Fruit fly (Drosophila melanogaster): ENCODE measurements around the gene CG18628.

Gene CG18628

DNA sequence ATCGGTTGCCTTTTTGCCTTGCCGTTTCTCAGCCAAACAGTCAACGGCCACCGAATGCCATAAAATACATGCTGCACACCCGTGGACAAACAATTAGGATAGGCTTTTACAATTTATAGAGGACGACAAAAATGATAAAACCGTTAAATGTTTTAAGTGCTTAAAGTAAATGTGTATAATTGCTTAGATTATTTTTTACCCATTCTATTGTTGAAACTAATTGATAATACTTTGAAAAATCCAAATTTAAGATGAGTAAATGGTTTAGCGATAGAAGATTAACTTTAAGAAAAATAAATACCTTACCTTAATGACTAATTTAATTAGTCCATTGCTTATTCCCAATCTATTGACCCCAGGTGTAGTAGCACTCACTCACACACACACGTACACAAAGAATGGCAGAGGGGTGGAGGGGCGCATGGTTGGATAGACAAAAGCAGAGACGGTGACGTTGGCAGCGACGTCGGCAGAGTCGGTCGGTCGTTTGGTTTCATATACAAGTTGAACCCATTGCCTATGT is 39.1 kb downstream of the CG18628 start (continued):
- TF ChIP-seq CG3281 (GFP tag; optimal IDR thresholded peaks at IDR 0.05), result peak; percentile 94
- peak; percentile 96 for TF ChIP-seq tgo (GFP tag; IDR thresholded peaks at IDR 0.05)
- TF ChIP-seq CG4854 (GFP tag; optimal IDR thresholded peaks at IDR 0.05), result peak; percentile 88
- peak; percentile 93 for TF ChIP-seq ttk (GFP tag; IDR thresholded peaks at IDR 0.05)
- 0 out of 2 replicates have a peak, but pooled peaks have one; percentile 54 for TF ChIP-seq Lim3 (GFP tag; IDR thresholded peaks at IDR 0.05)
- peak; percentile 83 for TF ChIP-seq Ravus (GFP tag; IDR thresholded peaks at IDR 0.05)
- peak; percentile 83 for TF ChIP-seq mirr (GFP tag; optimal IDR thresholded peaks at IDR 0.05)
- TF ChIP-seq pho (GFP tag; optimal IDR thresholded peaks at IDR 0.05), result peak; percentile 92
- TF ChIP-seq CG8924 (tag; optimal IDR thresholded peaks at IDR 0.05), result peak; percentile 98
- no peak for TF ChIP-seq aop (GFP tag; IDR thresholded peaks at IDR 0.05)
- TF ChIP-seq Sry-δ (GFP tag; optimal IDR thresholded peaks at IDR 0.05), result peak; percentile 46
- peak; percentile 55; the same call in 1 of the 2 replicates for TF ChIP-seq CG16779 (GFP tag; IDR thresholded peaks at IDR 0.05)
- TF ChIP-seq zfh2 (GFP tag; optimal IDR thresholded peaks at IDR 0.05), result peak; percentile 90
- peak; percentile 67 for TF ChIP-seq Hey (tag; optimal IDR thresholded peaks at IDR 0.05)
- TF ChIP-seq Stat92E (GFP tag; optimal IDR thresholded peaks at IDR 0.05), result peak in 1 of 3 experiments; percentile 86
- peak; percentile 87 for TF ChIP-seq Camta (GFP tag; optimal IDR thresholded peaks at IDR 0.05)
- peak; percentile 80 for TF ChIP-seq CG11560 (tag; IDR thresholded peaks at IDR 0.05)
- TF ChIP-seq ci (GFP tag; IDR thresholded peaks at IDR 0.05), result no peak; the same call in none of the 3 replicates
- peak; percentile 94 for TF ChIP-seq CG7372 (GFP tag; IDR thresholded peaks at IDR 0.05)
- TF ChIP-seq CG11696 (GFP tag; IDR thresholded peaks at IDR 0.05), result peak; percentile 99
- peak; percentile 91 for TF ChIP-seq disco-r (GFP tag; optimal IDR thresholded peaks at IDR 0.05)
- peak; percentile 72 for TF ChIP-seq CG2116 (GFP tag; optimal IDR thresholded peaks at IDR 0.05)
- TF ChIP-seq grn (GFP tag; optimal IDR thresholded peaks at IDR 0.05), result peak; percentile 83
- peak; percentile 99 for TF ChIP-seq CG7556 (GFP tag; optimal IDR thresholded peaks at IDR 0.05)
- peak; percentile 94 for TF ChIP-seq CG32767 (GFP tag; IDR thresholded peaks at IDR 0.05)
- peak; percentile 83 for TF ChIP-seq CG11247 (GFP tag; IDR thresholded peaks at IDR 0.05)
- no peak for TF ChIP-seq HLH4C (GFP tag; IDR thresholded peaks at IDR 0.05; ENCODE audit: partially characterized antibody)
- peak; percentile 92 for TF ChIP-seq CG10431 (GFP tag; optimal IDR thresholded peaks at IDR 0.05)
- TF ChIP-seq emc (GFP tag; optimal IDR thresholded peaks at IDR 0.05), result peak; percentile 76
- TF ChIP-seq zf30C (GFP tag; optimal IDR thresholded peaks at IDR 0.05), result no peak
- TF ChIP-seq otp (GFP tag; IDR thresholded peaks at IDR 0.05), result peak; percentile 76
- TF ChIP-seq CG13296 (GFP tag; optimal IDR thresholded peaks at IDR 0.05), result peak; percentile 96
- TF ChIP-seq trh (GFP tag; optimal IDR thresholded peaks at IDR 0.05), result peak; percentile 85
- TF ChIP-seq pros (GFP tag; optimal IDR thresholded peaks at IDR 0.05), result peak; percentile 92
- peak; percentile 85 for TF ChIP-seq ewg (GFP tag; optimal IDR thresholded peaks at IDR 0.05)
- TF ChIP-seq CG13624 (GFP tag; optimal IDR thresholded peaks at IDR 0.05), result peak; percentile 91
- TF ChIP-seq CG14441 (GFP tag; IDR thresholded peaks at IDR 0.05), result peak; percentile 88
- peak; percentile 85 for TF ChIP-seq CG1603 (tag; optimal IDR thresholded peaks at IDR 0.05)
- TF ChIP-seq CG6765 (GFP tag; optimal IDR thresholded peaks at IDR 0.05), result peak; percentile 94
- TF ChIP-seq tin (GFP tag; optimal IDR thresholded peaks at IDR 0.05), result peak; percentile 89
- peak; percentile 98 for TF ChIP-seq CG17829 (tag; optimal IDR thresholded peaks at IDR 0.05)
- peak; percentile 69; the same call in 1 of the 2 replicates for TF ChIP-seq ham (GFP tag; IDR thresholded peaks at IDR 0.05)
- no peak for TF ChIP-seq ab (GFP tag; optimal IDR thresholded peaks at IDR 0.05)
- peak; percentile 89 for TF ChIP-seq CG17385 (GFP tag; optimal IDR thresholded peaks at IDR 0.05)
- TF ChIP-seq en (GFP tag; optimal IDR thresholded peaks at IDR 0.05), result peak; percentile 88
- TF ChIP-seq gcm (GFP tag; optimal IDR thresholded peaks at IDR 0.05), result peak; percentile 98
- peak in 1 of 3 experiments; percentile 95 for TF ChIP-seq lola (GFP tag; optimal IDR thresholded peaks at IDR 0.05)
- no peak for TF ChIP-seq ato (GFP tag; IDR thresholded peaks at IDR 0.05; ENCODE audit: partially characterized antibody)
- TF ChIP-seq sens-2 (GFP tag; IDR thresholded peaks at IDR 0.05), result peak; percentile 86
- peak; percentile 90 for TF ChIP-seq scrt (GFP tag; optimal IDR thresholded peaks at IDR 0.05)
